Fruit fly (Drosophila melanogaster) whole organism, embryonic: ENCODE measurements around the gene CG8034.
A peak's percentile ranks its signal among the peaks of the same experiment; 100 is the strongest.

ENCODE experiments used
- C15 ChIP-seq: fragments of 200-800 bp; sonication (Bioruptor generic); IDR thresholded peaks from 3 replicates; pipeline ENCODE4 v1.3.6; 2022; ENCODE audit warnings: missing biosample characterization, missing genetic modification characterization
- CG10147 ChIP-seq: fragments of 200-800 bp; sonication (Bioruptor generic); optimal IDR thresholded peaks from 2 replicates; lab custom pipeline; 2019; ENCODE audit warnings: missing biosample characterization, mild to moderate bottlenecking, missing genetic modification characterization, moderate library complexity
- CG10462 ChIP-seq: fragments of 200-800 bp; sonication (Bioruptor generic); optimal IDR thresholded peaks from 2 replicates; lab custom pipeline; 2016; ENCODE audit warnings: missing biosample characterization, missing genetic modification characterization
- CG10543 ChIP-seq: fragments of 200-800 bp; sonication (Bioruptor generic); optimal IDR thresholded peaks from 3 replicates; lab custom pipeline; 2017; ENCODE audit warnings: missing biosample characterization, mild to moderate bottlenecking, missing genetic modification characterization, moderate library complexity
- CG12071 ChIP-seq: fragments of 200-800 bp; sonication (Bioruptor generic); optimal IDR thresholded peaks from 3 replicates; lab custom pipeline; 2018; ENCODE audit warnings: missing biosample characterization, mild to moderate bottlenecking, missing genetic modification characterization
- CG13424 ChIP-seq: fragments of 200-800 bp; sonication (Bioruptor generic); optimal IDR thresholded peaks from 2 replicates; lab custom pipeline; 2019; ENCODE audit warnings: missing biosample characterization, mild to moderate bottlenecking, missing genetic modification characterization, moderate library complexity
- CG13775 ChIP-seq: fragments of 200-800 bp; sonication (Bioruptor generic); optimal IDR thresholded peaks from 3 replicates; lab custom pipeline; 2017; ENCODE audit warnings: missing biosample characterization, mild to moderate bottlenecking, missing genetic modification characterization
- CG13894 ChIP-seq: fragments of 200-800 bp; sonication (Bioruptor generic); optimal IDR thresholded peaks from 3 replicates; lab custom pipeline; 2018; ENCODE audit warnings: missing biosample characterization, mild to moderate bottlenecking, missing genetic modification characterization, moderate library complexity
- CG14050 ChIP-seq: fragments of 200-800 bp; sonication (Bioruptor generic); IDR thresholded peaks from 3 replicates; pipeline ENCODE4 v1.3.6; 2022; ENCODE audit warnings: missing biosample characterization, missing genetic modification characterization
- CG14441 ChIP-seq: fragments of 200-800 bp; sonication (Bioruptor generic); IDR thresholded peaks from 2 replicates; pipeline ENCODE4 v1.3.6; 2022; ENCODE audit warnings: missing biosample characterization, missing genetic modification characterization
- CG14667 ChIP-seq: fragments of 200-800 bp; sonication (Bioruptor generic); IDR thresholded peaks from 2 replicates; pipeline ENCODE4 v1.3.6; 2022; ENCODE audit warnings: missing biosample characterization, missing genetic modification characterization
- CG15514 ChIP-seq: fragments of 200-800 bp; sonication (Bioruptor generic); optimal IDR thresholded peaks from 3 replicates; lab custom pipeline; 2017; ENCODE audit warnings: missing biosample characterization, missing genetic modification characterization, mild to moderate bottlenecking, moderate library complexity, missing genetic modification reagents
- CG17359 ChIP-seq: fragments of 200-800 bp; sonication (Bioruptor generic); optimal IDR thresholded peaks from 3 replicates; lab custom pipeline; 2018; ENCODE audit warnings: missing biosample characterization, mild to moderate bottlenecking, missing genetic modification characterization, moderate library complexity
- CG32767 ChIP-seq: fragments of 200-800 bp; sonication (Bioruptor generic); IDR thresholded peaks from 2 replicates; pipeline ENCODE4 v1.3.6; 2022; ENCODE audit warnings: missing biosample characterization, missing genetic modification characterization
- CG4404 ChIP-seq: fragments of 200-800 bp; sonication (Bioruptor generic); IDR thresholded peaks from 2 replicates; pipeline ENCODE4 v1.3.6; 2022; ENCODE audit warnings: missing biosample characterization, missing genetic modification characterization
- CG4707 ChIP-seq: fragments of 200-800 bp; sonication (Bioruptor generic); optimal IDR thresholded peaks from 2 replicates; lab custom pipeline; 2018; ENCODE audit warnings: missing biosample characterization, mild to moderate bottlenecking, missing genetic modification characterization, moderate library complexity
- CG7271 ChIP-seq: fragments of 200-800 bp; sonication (Bioruptor generic); optimal IDR thresholded peaks from 2 replicates; lab custom pipeline; 2018; ENCODE audit warnings: missing biosample characterization, mild to moderate bottlenecking, missing genetic modification characterization, moderate library complexity
- CG7556 ChIP-seq: fragments of 200-800 bp; sonication (Bioruptor generic); optimal IDR thresholded peaks from 2 replicates; lab custom pipeline; 2017; ENCODE audit warnings: missing biosample characterization, mild to moderate bottlenecking, missing genetic modification characterization
- CG7786 ChIP-seq: fragments of 200-800 bp; sonication (Bioruptor generic); optimal IDR thresholded peaks from 2 replicates; lab custom pipeline; 2016; ENCODE audit warnings: missing biosample characterization, missing genetic modification characterization
- CG9215 ChIP-seq: fragments of 200-800 bp; sonication (Bioruptor generic); IDR thresholded peaks from 2 replicates; pipeline ENCODE4 v1.3.6; 2022; ENCODE audit warnings: missing biosample characterization, missing genetic modification characterization
- CG9727 ChIP-seq: fragments of 200-800 bp; sonication (Bioruptor generic); optimal IDR thresholded peaks from 3 replicates; lab custom pipeline; 2017; ENCODE audit warnings: missing biosample characterization, mild to moderate bottlenecking, missing genetic modification characterization
- Camta ChIP-seq: fragments of 200-800 bp; sonication (Bioruptor generic); optimal IDR thresholded peaks from 2 replicates; lab custom pipeline; 2016; ENCODE audit warnings: missing biosample characterization, missing genetic modification characterization
- Dp ChIP-seq: fragments of 200-800 bp; sonication (Bioruptor generic); optimal IDR thresholded peaks from 2 replicates; lab custom pipeline; 2018; ENCODE audit warnings: missing biosample characterization, mild to moderate bottlenecking, missing genetic modification characterization, moderate library complexity
- E2f2 ChIP-seq: fragments of 200-800 bp; sonication (Bioruptor generic); IDR thresholded peaks from 2 replicates; pipeline ENCODE4 v1.3.6; 2022; ENCODE audit warnings: missing biosample characterization, missing genetic modification characterization
- HLH54F ChIP-seq: fragments of 200-800 bp; sonication (Bioruptor generic); optimal IDR thresholded peaks from 3 replicates; lab custom pipeline; 2016; ENCODE audit warnings: missing biosample characterization, missing genetic modification characterization
- Hand ChIP-seq: fragments of 200-800 bp; sonication (Bioruptor generic); optimal IDR thresholded peaks from 2 replicates; lab custom pipeline; 2017; ENCODE audit warnings: mild to moderate bottlenecking, missing biosample characterization, missing genetic modification reagents, missing genetic modification characterization
- Lim3 ChIP-seq: fragments of 200-800 bp; sonication (Bioruptor generic); IDR thresholded peaks from 2 replicates; pipeline ENCODE4 v1.3.6; 2022; ENCODE audit warnings: missing biosample characterization, missing genetic modification characterization
- Max ChIP-seq: fragments of 200-800 bp; sonication (Bioruptor generic); optimal IDR thresholded peaks from 2 replicates; lab custom pipeline; 2016; ENCODE audit warnings: missing biosample characterization, mild to moderate bottlenecking, missing genetic modification characterization
- NC2β ChIP-seq: fragments of 200-800 bp; sonication (Bioruptor generic); optimal IDR thresholded peaks from 2 replicates; lab custom pipeline; 2016; ENCODE audit warnings: missing biosample characterization, missing genetic modification characterization
- Oli ChIP-seq: fragments of 200-800 bp; sonication (Bioruptor generic); optimal IDR thresholded peaks from 2 replicates; lab custom pipeline; 2018; ENCODE audit warnings: missing biosample characterization, mild to moderate bottlenecking, missing genetic modification characterization, moderate library complexity
- Stat92E ChIP-seq, 3 experiments: fragments of >200 bp in 2 of 3; fragments of 200-800 bp in 1 of 3; sonication (Bioruptor generic) in 1 of 3; optimal IDR thresholded peaks; 2 replicates each; lab custom pipeline; 2017 to 2019; ENCODE audit warnings: missing biosample characterization in 3 of 3, missing genetic modification characterization in 3 of 3, mild to moderate bottlenecking in 1 of 3, moderate library complexity in 1 of 3
- ara ChIP-seq: fragments of 200-800 bp; sonication (Bioruptor generic); IDR thresholded peaks from 2 replicates; pipeline ENCODE4 v1.3.6; 2022; ENCODE audit warnings: missing biosample characterization, missing genetic modification characterization
- cg ChIP-seq: fragments of 200-800 bp; sonication (Bioruptor generic); optimal IDR thresholded peaks from 3 replicates; lab custom pipeline; 2019; ENCODE audit warnings: missing biosample characterization, mild to moderate bottlenecking, missing genetic modification characterization, moderate library complexity
- croc ChIP-seq: fragments of 200-800 bp; sonication (Bioruptor generic); conservative IDR thresholded peaks from 3 replicates; pipeline ENCODE4 v1.3.6; 2022; ENCODE audit warnings: missing biosample characterization, missing genetic modification characterization
- dan ChIP-seq: fragments of 200-800 bp; sonication (Bioruptor generic); IDR thresholded peaks from 2 replicates; pipeline ENCODE4 v1.3.6; 2022; ENCODE audit warnings: missing biosample characterization, missing genetic modification characterization
- emc ChIP-seq: fragments of 200-800 bp; sonication (Bioruptor generic); optimal IDR thresholded peaks from 2 replicates; lab custom pipeline; 2016; ENCODE audit warnings: missing biosample characterization, missing genetic modification characterization
- eyg ChIP-seq: fragments of 200-800 bp; sonication (Bioruptor generic); optimal IDR thresholded peaks from 3 replicates; lab custom pipeline; 2016; ENCODE audit warnings: missing biosample characterization, missing genetic modification characterization
- fd3F ChIP-seq: fragments of 200-800 bp; sonication (Bioruptor generic); optimal IDR thresholded peaks from 2 replicates; lab custom pipeline; 2018; ENCODE audit warnings: missing biosample characterization, mild to moderate bottlenecking, missing genetic modification characterization, moderate library complexity
- mirr ChIP-seq: fragments of 200-800 bp; sonication (Bioruptor generic); optimal IDR thresholded peaks from 3 replicates; lab custom pipeline; 2018; ENCODE audit warnings: missing biosample characterization, mild to moderate bottlenecking, missing genetic modification characterization
- nerfin-2 ChIP-seq: fragments of 200-800 bp; sonication (Bioruptor generic); IDR thresholded peaks from 2 replicates; pipeline ENCODE4 v1.3.6; 2022; ENCODE audit warnings: missing biosample characterization, missing genetic modification characterization; ENCODE audit not compliant: partially characterized antibody
- org-1 ChIP-seq: fragments of 200-800 bp; sonication (Bioruptor generic); optimal IDR thresholded peaks from 2 replicates; lab custom pipeline; 2017; ENCODE audit warnings: missing biosample characterization, missing genetic modification characterization
- ranshi ChIP-seq: fragments of 200-800 bp; sonication (Bioruptor generic); IDR thresholded peaks from 2 replicates; pipeline ENCODE4 v1.3.6; 2022; ENCODE audit warnings: missing biosample characterization, missing genetic modification characterization
- ro ChIP-seq: fragments of 200-800 bp; sonication (Bioruptor generic); IDR thresholded peaks from 2 replicates; pipeline ENCODE4 v1.3.6; 2022; ENCODE audit warnings: missing biosample characterization, missing genetic modification characterization
- so ChIP-seq: fragments of 200-800 bp; sonication (Bioruptor generic); IDR thresholded peaks from 3 replicates; pipeline ENCODE4 v1.3.6; 2022; ENCODE audit warnings: missing biosample characterization, missing genetic modification characterization
- sob ChIP-seq: fragments of 200-800 bp; sonication (Bioruptor generic); IDR thresholded peaks from 2 replicates; pipeline ENCODE4 v1.3.6; 2022; ENCODE audit warnings: missing biosample characterization, missing genetic modification characterization
- tap ChIP-seq: fragments of 200-800 bp; optimal IDR thresholded peaks from 3 replicates; lab custom pipeline; 2019; ENCODE audit warnings: missing biosample characterization, mild to moderate bottlenecking, missing genetic modification characterization, moderate library complexity
- unc-4 ChIP-seq: fragments of 200-800 bp; sonication (Bioruptor generic); IDR thresholded peaks from 2 replicates; pipeline ENCODE4 v1.3.6; 2022; ENCODE audit warnings: missing biosample characterization, missing genetic modification characterization; ENCODE audit not compliant: partially characterized antibody
- wdn ChIP-seq: fragments of 200-800 bp; sonication (Bioruptor generic); IDR thresholded peaks from 2 replicates; pipeline ENCODE4 v1.3.6; 2022; ENCODE audit warnings: missing biosample characterization, missing genetic modification characterization
- wor ChIP-seq: fragments of 200-800 bp; sonication (Bioruptor generic); IDR thresholded peaks from 2 replicates; pipeline ENCODE4 v1.3.6; 2022; ENCODE audit warnings: missing biosample characterization, missing genetic modification characterization
- z ChIP-seq: fragments of 200-800 bp; sonication (Bioruptor generic); IDR thresholded peaks from 3 replicates; pipeline ENCODE4 v1.3.6; 2022; ENCODE audit warnings: missing biosample characterization, missing genetic modification characterization
- zen ChIP-seq: fragments of 200-800 bp; sonication (Bioruptor generic); optimal IDR thresholded peaks from 3 replicates; lab custom pipeline; 2018; ENCODE audit warnings: missing biosample characterization, mild to moderate bottlenecking, missing genetic modification characterization, moderate library complexity

The CG8034 gene

dm6 chrX:19261528-19262102 is 36.3 kb downstream of the CG8034 start, which contains the start of gene Vav (continued):
- TF ChIP-seq Camta (GFP tag; lab: Kevin White, UChicago) (no peak), sob (GFP tag; lab: Robert Waterston, UW) (peak; percentile 38; the same call in 1 of the 2 replicates), croc (no peak), CG14667 (GFP tag; lab: Robert Waterston, UW) (no peak), CG14441 (no peak), CG10543 (GFP tag; lab: Kevin White, UChicago) (peak; percentile 27), CG7556 (GFP tag; lab: Kevin White, UChicago) (no peak), CG10462 (GFP tag; lab: Kevin White, UChicago) (no peak), Hand (GFP tag; lab: Kevin White, UChicago) (no peak), zen (tag; lab: Kevin White, UChicago) (peak; percentile 12), fd3F (no peak), tap (tag; lab: Kevin White, UChicago) (no peak), wdn (GFP tag; lab: Robert Waterston, UW) (no peak), ranshi (no peak), wor (GFP tag; lab: Robert Waterston, UW) (no peak), CG10147 (GFP tag; lab: Kevin White, UChicago) (no peak), CG13775 (GFP tag; lab: Kevin White, UChicago) (no peak), mirr (GFP tag; lab: Kevin White, UChicago) (no peak), Oli (tag; lab: Kevin White, UChicago) (no peak), org-1 (GFP tag; lab: Kevin White, UChicago) (no peak), so (GFP tag; lab: Robert Waterston, UW) (no peak), cg (GFP tag; lab: Kevin White, UChicago) (peak; percentile 2), CG9215 (GFP tag; lab: Robert Waterston, UW) (no peak), dan (GFP tag; lab: Robert Waterston, UW) (no peak), NC2β (no peak), CG13894 (no peak), ara (GFP tag; lab: Robert Waterston, UW) (no peak), E2f2 (peak; percentile 53; the same call in 1 of the 2 replicates), CG32767 (GFP tag; lab: Robert Waterston, UW) (no peak), CG13424 (tag; lab: Kevin White, UChicago) (no peak), CG15514 (GFP tag; lab: Kevin White, UChicago) (peak; percentile 38), emc (GFP tag; lab: Kevin White, UChicago) (no peak), CG12071 (GFP tag; lab: Kevin White, UChicago) (peak; percentile 51), HLH54F (no peak), Max (GFP tag; lab: Kevin White, UChicago) (no peak), CG9727 (no peak), CG4404 (GFP tag; lab: Robert Waterston, UW) (no peak), z (GFP tag; lab: Robert Waterston, UW) (no peak), nerfin-2 (GFP tag; lab: Robert Waterston, UW) (no peak), CG7271 (tag; lab: Kevin White, UChicago) (no peak), ro (no peak), eyg (GFP tag; lab: Kevin White, UChicago) (no peak), CG17359 (no peak), CG14050 (GFP tag; lab: Robert Waterston, UW) (no peak), Dp (GFP tag; lab: Kevin White, UChicago) (peak; percentile 9), CG4707 (GFP tag; lab: Kevin White, UChicago) (no peak), CG7786 (GFP tag; lab: Kevin White, UChicago) (no peak), Lim3 (GFP tag; lab: Robert Waterston, UW) (no peak), C15 (no peak), unc-4 (GFP tag; lab: Robert Waterston, UW) (no peak), Stat92E (GFP tag; optimal IDR thresholded peaks at IDR 0.05; lab: Kevin White, UChicago) (no peak)
